Worm (Caenorhabditis elegans) whole organism, L4 larva: ENCODE data around the gene nhr-19.

Source experiments
- F37D6.2 ChIP-seq: sonication (generic microtip); optimal IDR thresholded peaks from 2 replicates; lab custom pipeline; 2016; ENCODE audit warnings: mild to moderate bottlenecking, missing genetic modification characterization, missing compliant biosample characterization
- ceh-82 ChIP-seq: sonication (generic microtip); optimal IDR thresholded peaks from 2 replicates; lab custom pipeline; 2017; ENCODE audit warnings: missing biosample characterization, missing genetic modification characterization
- daf-12 ChIP-seq: fragments of 150-350 bp; optimal IDR thresholded peaks from 2 replicates; lab custom pipeline; 2014; ENCODE audit warnings: missing biosample characterization, missing genetic modification reagents, missing genetic modification characterization
- hif-1 ChIP-seq, 2 experiments: sonication (generic microtip); optimal IDR thresholded peaks; 2 replicates each; lab custom pipeline; 2016 to 2017; ENCODE audit warnings: missing compliant biosample characterization in 2 of 2, missing genetic modification characterization in 2 of 2, missing genetic modification reagents in 2 of 2, missing genotype in 2 of 2, mild to moderate bottlenecking in 1 of 2
- madf-5 ChIP-seq, 2 experiments: fragments of 200-800 bp; sonication (Bioruptor generic); IDR thresholded peaks; 2 replicates each; pipeline ENCODE4 v1.3.6; 2022; ENCODE audit warnings: missing compliant biosample characterization in 2 of 2, missing genetic modification characterization in 2 of 2
- mxl-3 ChIP-seq: fragments of 200-800 bp; sonication (Bioruptor generic); optimal IDR thresholded peaks from 2 replicates; lab custom pipeline; 2018; ENCODE audit warnings: mild to moderate bottlenecking, missing genetic modification characterization, missing compliant biosample characterization
- nhr-28 ChIP-seq: fragments of 150-350 bp; optimal IDR thresholded peaks from 2 replicates; lab custom pipeline; 2014; ENCODE audit warnings: missing biosample characterization, missing genetic modification characterization
- nhr-42 ChIP-seq: fragments of 200-800 bp; sonication (Bioruptor generic); IDR thresholded peaks from 2 replicates; pipeline ENCODE4 v1.3.6; 2022; ENCODE audit warnings: missing genetic modification characterization, missing compliant biosample characterization
- set-16 ChIP-seq: fragments of 200-800 bp; sonication (Bioruptor generic); IDR thresholded peaks from 2 replicates; pipeline ENCODE4 v1.3.6; 2022; ENCODE audit warnings: missing genetic modification reagents, missing genetic modification characterization, missing compliant biosample characterization
- snpc-4 ChIP-seq: fragments of 150-350 bp; optimal IDR thresholded peaks from 2 replicates; lab custom pipeline; 2014; ENCODE audit warnings: missing biosample characterization, missing genetic modification characterization
- zag-1 ChIP-seq: fragments of 150-350 bp; optimal IDR thresholded peaks from 2 replicates; lab custom pipeline; 2014; ENCODE audit warnings: missing biosample characterization, missing genetic modification characterization

- TF ChIP-seq zag-1 (no peak), daf-12 (no peak), nhr-28 (tag; lab: Kevin White, UChicago) (no peak), ceh-82 (tag; lab: Kevin White, UChicago) (no peak), snpc-4 (tag; lab: Kevin White, UChicago) (no peak), nhr-42 (no peak), F37D6.2 (tag; lab: Kevin White, UChicago) (no peak), madf-5 (GFP tag; IDR thresholded peaks at IDR 0.05; lab: Robert Waterston, UW) (no peak), hif-1 (tag; optimal IDR thresholded peaks at IDR 0.05; lab: Kevin White, UChicago) (no peak), mxl-3 (GFP tag; lab: Kevin White, UChicago) (no peak), set-16 (no peak)
Observed at ce11 chrII:9592737-9593136, 12.6 kb downstream of the nhr-19 start, which contains the start of gene parp-2.
